Worm (Caenorhabditis elegans): ENCODE measurements around the gene itsn-1.

DNA sequence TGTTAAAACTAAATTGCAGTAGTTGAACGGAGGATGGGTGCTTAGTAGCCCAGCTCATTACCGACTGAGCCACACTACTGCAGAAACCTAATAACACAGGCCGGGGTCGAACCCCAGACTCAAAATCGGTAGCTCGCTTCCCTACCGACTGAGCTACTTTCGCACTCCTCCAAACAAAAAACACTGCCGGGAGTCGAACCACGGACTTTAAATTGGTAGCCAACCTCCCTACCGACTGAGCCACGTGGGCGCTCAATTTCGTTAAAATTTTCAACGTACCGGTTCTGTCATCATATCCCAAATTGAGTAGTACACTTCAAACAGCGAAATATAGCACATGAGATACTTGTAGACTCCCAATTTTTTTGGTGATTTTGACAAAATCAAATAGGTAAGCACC, 30.9 kb downstream of the itsn-1 start:
- TF ChIP-seq nhr-11 (tag; optimal IDR thresholded peaks at IDR 0.05) (no peak), ref-2 (tag; optimal IDR thresholded peaks at IDR 0.05) (no peak), pat-9 (tag; optimal IDR thresholded peaks at IDR 0.05) (no peak), ama-1 (optimal IDR thresholded peaks at IDR 0.05) (no peak), ceh-9 (tag; optimal IDR thresholded peaks at IDR 0.05) (no peak), ceh-31 (tag; optimal IDR thresholded peaks at IDR 0.05) (no peak), ceh-22 (tag; optimal IDR thresholded peaks at IDR 0.05) (no peak), gmeb-2 (tag; optimal IDR thresholded peaks at IDR 0.05) (no peak), F13H6.1 (tag; optimal IDR thresholded peaks at IDR 0.05) (no peak), ceh-19 (GFP tag; optimal IDR thresholded peaks at IDR 0.05) (no peak), pqm-1 (tag; optimal IDR thresholded peaks at IDR 0.05) (no peak), ceh-6 (GFP tag; optimal IDR thresholded peaks at IDR 0.05) (no peak)
